Worm (Caenorhabditis elegans): ENCODE measurements around the gene F54H5.14.

DNA sequence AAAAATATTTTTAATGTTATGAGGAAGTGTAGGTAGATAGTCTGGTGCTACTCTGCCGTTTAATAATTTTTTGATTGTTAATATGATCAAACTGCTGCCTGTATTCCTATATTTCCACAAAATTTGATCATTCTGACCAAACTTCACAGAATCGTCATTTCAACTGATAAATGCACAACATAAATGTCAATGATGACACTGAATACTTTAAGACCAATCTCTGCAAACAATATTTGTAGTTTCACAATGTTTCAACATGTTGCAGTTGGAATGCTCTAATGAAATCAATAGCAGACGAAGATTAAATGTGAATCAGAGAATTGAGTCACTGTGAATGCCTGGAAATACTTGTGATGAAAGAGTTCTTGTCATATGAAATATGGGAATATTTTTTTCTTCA is 4.6 kb upstream of the F54H5.14 start:
- TF ChIP-seq nhr-12 (tag; optimal IDR thresholded peaks at IDR 0.05): no peak
- no peak for TF ChIP-seq peb-1 (tag; optimal IDR thresholded peaks at IDR 0.05)
- no peak for TF ChIP-seq ztf-1 (GFP tag; conservative IDR thresholded peaks at IDR 0.05)
- TF ChIP-seq unc-62 (GFP tag; optimal IDR thresholded peaks at IDR 0.05): no peak
- no peak for TF ChIP-seq blmp-1 (tag; optimal IDR thresholded peaks at IDR 0.05; ENCODE audit: insufficient read depth)
- no peak for TF ChIP-seq R02D3.7 (tag; optimal IDR thresholded peaks at IDR 0.05)
- TF ChIP-seq elt-1 (tag; optimal IDR thresholded peaks at IDR 0.05): no peak
- TF ChIP-seq nhr-25 (tag; optimal IDR thresholded peaks at IDR 0.05): no peak
- no peak for TF ChIP-seq ceh-16 (tag; optimal IDR thresholded peaks at IDR 0.05)
- no peak for TF ChIP-seq nhr-6 (tag; optimal IDR thresholded peaks at IDR 0.05)
- no peak for TF ChIP-seq dmd-4 (tag; optimal IDR thresholded peaks at IDR 0.05)

All from whole organism, L2 larva.